Worm (Caenorhabditis elegans): ENCODE measurements around the gene gsy-1.

Gene gsy-1

DNA sequence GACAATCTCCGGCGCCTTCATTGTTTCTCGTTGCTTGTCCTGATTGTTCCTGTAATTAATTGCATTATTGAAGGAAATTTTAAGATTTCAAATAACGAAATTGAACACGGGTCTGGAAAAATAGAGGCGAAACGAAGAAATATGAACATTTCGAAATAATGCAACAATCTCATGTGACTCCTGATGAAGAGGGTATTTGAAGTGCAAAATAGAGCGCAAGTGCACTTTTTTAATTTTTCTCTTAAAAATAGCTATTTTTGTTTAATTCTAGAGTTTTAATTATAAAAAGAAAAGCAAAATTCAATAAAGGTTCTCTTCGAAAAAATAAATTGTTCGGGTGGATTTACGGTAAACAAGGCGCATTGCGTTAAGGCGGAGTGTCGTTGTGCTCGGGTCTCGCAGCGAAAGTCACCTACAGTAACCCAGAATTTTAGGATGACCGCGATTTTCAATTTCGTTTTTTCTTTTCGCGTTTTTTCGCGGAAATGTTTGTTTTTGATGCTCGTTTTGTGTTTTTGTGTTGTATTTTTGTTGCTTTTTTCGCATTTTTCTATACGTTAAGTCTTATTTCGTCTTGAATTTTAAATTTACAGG lies 41.1 kb upstream of the gsy-1 start, which contains the start of the genes F58G1.2 and wago-4:
F58G1.2 (minus strand) TSS at position 51 of the 594 bp plus-strand sequence.
wago-4 (plus strand) TSS at position 592 of the 594 bp plus-strand sequence.
- no peak for TF ChIP-seq sptf-1 (tag; optimal IDR thresholded peaks at IDR 0.05)
- TF ChIP-seq lin-13 (tag; optimal IDR thresholded peaks at IDR 0.05): peak; percentile 68
- TF ChIP-seq unc-62 (GFP tag; optimal IDR thresholded peaks at IDR 0.05): no peak
- no peak for TF ChIP-seq nhr-2 (tag; optimal IDR thresholded peaks at IDR 0.05)
- peak; percentile 48 for TF ChIP-seq mep-1 (tag; optimal IDR thresholded peaks at IDR 0.05)
- no peak for TF ChIP-seq snpc-4 (tag; optimal IDR thresholded peaks at IDR 0.05)
- TF ChIP-seq hlh-1 (tag; optimal IDR thresholded peaks at IDR 0.05): no peak
- TF ChIP-seq tbx-8 (GFP tag; optimal IDR thresholded peaks at IDR 0.05): no peak
- TF ChIP-seq drap-1 (GFP tag; optimal IDR thresholded peaks at IDR 0.05): no peak

ce11 chrII:12914514-12915075 lies 36.7 kb upstream of the gsy-1 start, which contains the start of gene F35C5.12:
F35C5.12 (minus strand) TSS chrII:12914564.
- TF ChIP-seq unc-120 (tag; optimal IDR thresholded peaks at IDR 0.05; ENCODE audit: poor library complexity, severe bottlenecking): peak; percentile 33
- no peak for TF ChIP-seq ces-1 (GFP tag; optimal IDR thresholded peaks at IDR 0.05)

- TF ChIP-seq drap-1 (GFP tag; optimal IDR thresholded peaks at IDR 0.05) (no peak), nhr-28 (tag; optimal IDR thresholded peaks at IDR 0.05) (no peak), elt-3 (tag; optimal IDR thresholded peaks at IDR 0.05) (no peak), lin-13 (tag; optimal IDR thresholded peaks at IDR 0.05) (no peak), ceh-39 (tag; optimal IDR thresholded peaks at IDR 0.05) (no peak), elt-1 (tag; optimal IDR thresholded peaks at IDR 0.05; ENCODE audit: borderline replicate concordance, insufficient read depth) (no peak), sptf-1 (tag; optimal IDR thresholded peaks at IDR 0.05) (no peak), sem-2 (GFP tag; optimal IDR thresholded peaks at IDR 0.05) (no peak)
Measured at ce11 chrII:12908779-12909178, 30.9 kb upstream of the gsy-1 start, which contains the start of gene ddn-2. ddn-2 (plus strand) TSS chrII:12909079.

DNA sequence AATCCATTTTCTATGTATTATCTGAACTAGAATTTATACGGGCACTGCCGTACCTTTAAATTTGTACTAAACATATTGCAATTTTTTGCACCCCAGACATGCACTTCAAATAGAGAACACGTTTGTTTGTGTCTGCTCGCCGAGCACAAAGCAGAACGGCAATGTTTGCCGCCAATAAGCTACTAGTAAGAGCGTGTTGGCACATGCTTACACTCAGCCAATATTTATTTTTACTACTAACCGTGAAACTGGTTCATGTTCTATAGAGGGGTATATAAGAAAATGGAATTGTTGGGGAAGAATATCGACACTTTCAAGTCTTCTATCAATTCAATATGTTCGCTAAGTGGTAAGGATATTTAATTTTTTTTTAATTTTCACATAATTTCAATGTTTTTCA lies 29.1 kb upstream of the gsy-1 start, which contains the start of gene nspb-11:
nspb-11 (plus strand) TSS at position 301 of the 400 bp plus-strand sequence.
- TF ChIP-seq pha-4 (tag; optimal IDR thresholded peaks at IDR 0.05) (no peak), sem-2 (GFP tag; optimal IDR thresholded peaks at IDR 0.05) (no peak), ham-2 (GFP tag; optimal IDR thresholded peaks at IDR 0.05) (no peak), lin-13 (tag; optimal IDR thresholded peaks at IDR 0.05) (no peak), sptf-1 (tag; optimal IDR thresholded peaks at IDR 0.05) (no peak), unc-39 (tag; optimal IDR thresholded peaks at IDR 0.05) (no peak), nhr-12 (tag; optimal IDR thresholded peaks at IDR 0.05) (no peak), M03D4.4 (tag; optimal IDR thresholded peaks at IDR 0.05) (no peak), elt-3 (tag; optimal IDR thresholded peaks at IDR 0.05) (no peak), tbx-8 (GFP tag; optimal IDR thresholded peaks at IDR 0.05) (no peak), blmp-1 (tag; optimal IDR thresholded peaks at IDR 0.05) (no peak), cnd-1 (tag; optimal IDR thresholded peaks at IDR 0.05) (no peak), nhr-237 (tag; optimal IDR thresholded peaks at IDR 0.05) (no peak), zip-8 (tag; optimal IDR thresholded peaks at IDR 0.05) (no peak)

ce11 chrII:12904174-12904573 lies 26.3 kb upstream of the gsy-1 start, which contains the start of gene clec-66:
clec-66 (plus strand) TSS chrII:12904398.
- no peak for TF ChIP-seq lsy-2 (tag; optimal IDR thresholded peaks at IDR 0.05)
- TF ChIP-seq unc-62 (GFP tag; optimal IDR thresholded peaks at IDR 0.05): no peak
- TF ChIP-seq elt-3 (tag; optimal IDR thresholded peaks at IDR 0.05): no peak
- TF ChIP-seq ceh-83 (GFP tag; optimal IDR thresholded peaks at IDR 0.05): no peak
- TF ChIP-seq sem-2 (GFP tag; optimal IDR thresholded peaks at IDR 0.05): no peak
- no peak for TF ChIP-seq nhr-12 (tag; optimal IDR thresholded peaks at IDR 0.05)

DNA sequence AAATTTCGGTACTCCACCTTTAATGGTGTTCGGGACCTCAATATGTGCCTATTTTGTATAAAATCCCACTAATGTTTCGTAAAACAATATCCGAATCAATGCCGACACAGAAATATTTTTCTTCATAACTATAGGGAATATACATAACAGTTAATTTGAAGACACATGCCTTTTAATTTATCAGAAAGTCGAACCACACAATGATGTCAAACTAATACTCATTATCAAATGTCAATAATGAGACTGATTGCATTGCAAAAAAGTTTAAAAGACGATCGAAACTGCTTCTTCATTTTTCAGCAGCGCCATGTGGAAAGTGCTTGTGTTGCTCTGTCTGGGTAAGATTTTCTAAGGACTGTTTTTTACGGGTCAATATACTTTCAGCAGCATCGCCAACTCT lies 23.1 kb upstream of the gsy-1 start, which contains the start of gene clec-65:
clec-65 (plus strand) TSS at position 301 of the 400 bp plus-strand sequence.
- TF ChIP-seq sem-2 (GFP tag; optimal IDR thresholded peaks at IDR 0.05): no peak
- no peak for TF ChIP-seq flh-1 (GFP tag; optimal IDR thresholded peaks at IDR 0.05)
- no peak for TF ChIP-seq mls-2 (tag; optimal IDR thresholded peaks at IDR 0.05)
- TF ChIP-seq M03D4.4 (tag; optimal IDR thresholded peaks at IDR 0.05): no peak
- no peak for TF ChIP-seq elt-3 (tag; optimal IDR thresholded peaks at IDR 0.05)
- TF ChIP-seq nhr-12 (tag; optimal IDR thresholded peaks at IDR 0.05): no peak
- no peak for TF ChIP-seq unc-62 (GFP tag; optimal IDR thresholded peaks at IDR 0.05)
- no peak for TF ChIP-seq pha-4 (tag; optimal IDR thresholded peaks at IDR 0.05)
- no peak for TF ChIP-seq nhr-2 (tag; optimal IDR thresholded peaks at IDR 0.05)
- no peak for TF ChIP-seq bed-3 (GFP tag; optimal IDR thresholded peaks at IDR 0.05)
